Fruit fly (Drosophila melanogaster) whole organism, embryonic: ENCODE measurements around the gene CG13622.

Source experiments
- Atf-2 ChIP-seq: fragments of 200-800 bp; sonication (Bioruptor generic); optimal IDR thresholded peaks from 2 replicates; lab custom pipeline; 2016; ENCODE audit warnings: missing biosample characterization, missing genetic modification characterization
- CG10267 ChIP-seq: fragments of 200-800 bp; sonication (Bioruptor generic); optimal IDR thresholded peaks from 2 replicates; lab custom pipeline; 2018; ENCODE audit warnings: missing biosample characterization, mild to moderate bottlenecking, missing genetic modification characterization, moderate library complexity
- CG10959 ChIP-seq: fragments of 200-800 bp; sonication (Bioruptor generic); IDR thresholded peaks from 2 replicates; pipeline ENCODE4 v1.3.6; 2022; ENCODE audit warnings: missing biosample characterization, missing genetic modification characterization
- CG11560 ChIP-seq: fragments of 200-800 bp; sonication (Bioruptor generic); IDR thresholded peaks from 3 replicates; pipeline ENCODE4 v1.3.6; 2022; ENCODE audit warnings: missing biosample characterization, missing genetic modification characterization
- CG12104 ChIP-seq: fragments of 200-800 bp; sonication (Bioruptor generic); optimal IDR thresholded peaks from 3 replicates; lab custom pipeline; 2016; ENCODE audit warnings: missing biosample characterization, missing genetic modification characterization
- CG12155 ChIP-seq: fragments of 200-800 bp; sonication (Bioruptor generic); optimal IDR thresholded peaks from 3 replicates; lab custom pipeline; 2016; ENCODE audit warnings: missing biosample characterization, missing genetic modification characterization
- CG12236 ChIP-seq: fragments of 200-800 bp; sonication (Bioruptor generic); optimal IDR thresholded peaks from 2 replicates; lab custom pipeline; 2016; ENCODE audit warnings: missing biosample characterization, missing genetic modification characterization
- CG12391 ChIP-seq: fragments of 200-800 bp; sonication (Bioruptor generic); optimal IDR thresholded peaks from 3 replicates; lab custom pipeline; 2018; ENCODE audit warnings: missing biosample characterization, mild to moderate bottlenecking, missing genetic modification characterization, moderate library complexity
- CG13287 ChIP-seq: fragments of 200-800 bp; sonication (Bioruptor generic); IDR thresholded peaks from 2 replicates; pipeline ENCODE4 v1.3.6; 2022; ENCODE audit warnings: missing biosample characterization, missing genetic modification characterization; ENCODE audit not compliant: partially characterized antibody
- CG13296 ChIP-seq: fragments of 200-800 bp; sonication (Bioruptor generic); optimal IDR thresholded peaks from 3 replicates; lab custom pipeline; 2018; ENCODE audit warnings: missing biosample characterization, mild to moderate bottlenecking, missing genetic modification characterization
- CG1602 ChIP-seq: fragments of 200-800 bp; sonication (Bioruptor generic); optimal IDR thresholded peaks from 3 replicates; lab custom pipeline; 2016; ENCODE audit warnings: missing biosample characterization, missing genetic modification characterization
- CG17385 ChIP-seq: fragments of 200-800 bp; sonication (Bioruptor generic); optimal IDR thresholded peaks from 3 replicates; lab custom pipeline; 2018; ENCODE audit warnings: missing biosample characterization, mild to moderate bottlenecking, missing genetic modification characterization
- CG2889 ChIP-seq: fragments of 200-800 bp; sonication (Bioruptor generic); IDR thresholded peaks from 3 replicates; pipeline ENCODE4 v1.3.6; 2022; ENCODE audit warnings: missing biosample characterization, missing genetic modification characterization
- CG30431 ChIP-seq: fragments of 200-800 bp; sonication (Bioruptor generic); optimal IDR thresholded peaks from 2 replicates; lab custom pipeline; 2017; ENCODE audit warnings: missing biosample characterization, missing genetic modification characterization
- CG31441 ChIP-seq: fragments of 200-800 bp; sonication (Bioruptor generic); IDR thresholded peaks from 2 replicates; pipeline ENCODE4 v1.3.6; 2022; ENCODE audit warnings: missing biosample characterization, missing genetic modification characterization
- CG3163 ChIP-seq: fragments of 200-800 bp; sonication (Bioruptor generic); optimal IDR thresholded peaks from 3 replicates; lab custom pipeline; 2016; ENCODE audit warnings: missing biosample characterization, missing genetic modification characterization
- CG34376 ChIP-seq: fragments of 200-800 bp; sonication (Bioruptor generic); optimal IDR thresholded peaks from 2 replicates; lab custom pipeline; 2018; ENCODE audit warnings: missing biosample characterization, mild to moderate bottlenecking, missing genetic modification characterization
- CG3847 ChIP-seq: fragments of 200-800 bp; sonication (Bioruptor generic); IDR thresholded peaks from 2 replicates; pipeline ENCODE4 v1.3.6; 2022; ENCODE audit warnings: missing biosample characterization, missing genetic modification characterization
- CG4328 ChIP-seq: fragments of 200-800 bp; sonication (Bioruptor generic); optimal IDR thresholded peaks from 3 replicates; lab custom pipeline; 2017; ENCODE audit warnings: missing biosample characterization, missing genetic modification reagents, missing genetic modification characterization
- CG7963 ChIP-seq: fragments of 200-800 bp; sonication (Bioruptor generic); IDR thresholded peaks from 3 replicates; pipeline ENCODE4 v1.3.6; 2022; ENCODE audit warnings: missing biosample characterization, missing genetic modification characterization; ENCODE audit not compliant: partially characterized antibody
- CG8290 ChIP-seq, 3 experiments: fragments of 200-800 bp; sonication (Bioruptor generic); optimal IDR thresholded peaks; 2 replicates each; lab custom pipeline; 2016 to 2019; ENCODE audit warnings: missing biosample characterization in 3 of 3, missing genetic modification characterization in 3 of 3, mild to moderate bottlenecking in 2 of 3, moderate library complexity in 1 of 3
- CG9215 ChIP-seq: fragments of 200-800 bp; sonication (Bioruptor generic); IDR thresholded peaks from 2 replicates; pipeline ENCODE4 v1.3.6; 2022; ENCODE audit warnings: missing biosample characterization, missing genetic modification characterization
- CG9727 ChIP-seq: fragments of 200-800 bp; sonication (Bioruptor generic); optimal IDR thresholded peaks from 3 replicates; lab custom pipeline; 2017; ENCODE audit warnings: missing biosample characterization, mild to moderate bottlenecking, missing genetic modification characterization
- Deaf1 ChIP-seq: fragments of 200-800 bp; optimal IDR thresholded peaks from 3 replicates; lab custom pipeline; 2019; ENCODE audit warnings: missing biosample characterization, mild to moderate bottlenecking, missing genetic modification characterization, moderate library complexity
- Dref ChIP-seq: fragments of 200-800 bp; sonication (Bioruptor generic); IDR thresholded peaks from 2 replicates; pipeline ENCODE4 v1.3.6; 2022; ENCODE audit warnings: missing biosample characterization, missing genetic modification characterization
- Ets65A ChIP-seq: fragments of 200-800 bp; sonication (Bioruptor generic); peaks from one replicate; lab custom pipeline; 2016; ENCODE audit warnings: missing biosample characterization, missing genetic modification characterization
- HLHmδ ChIP-seq: fragments of 200-800 bp; sonication (Bioruptor generic); optimal IDR thresholded peaks from 2 replicates; lab custom pipeline; 2018; ENCODE audit warnings: missing biosample characterization, mild to moderate bottlenecking, missing genetic modification characterization, moderate library complexity
- Poxn ChIP-seq: fragments of 200-800 bp; sonication (Bioruptor generic); IDR thresholded peaks from 2 replicates; pipeline ENCODE4 v1.3.6; 2022; ENCODE audit warnings: missing biosample characterization, missing genetic modification characterization
- Sry-δ ChIP-seq: fragments of 200-800 bp; sonication (Bioruptor generic); optimal IDR thresholded peaks from 2 replicates; lab custom pipeline; 2016; ENCODE audit warnings: missing biosample characterization, missing genetic modification characterization
- Taf1 ChIP-seq: fragments of 200-800 bp; sonication (Bioruptor generic); IDR thresholded peaks from 2 replicates; pipeline ENCODE4 v1.3.6; 2022; ENCODE audit warnings: missing biosample characterization, missing genetic modification characterization
- Xrp1 ChIP-seq: fragments of 200-800 bp; sonication (Bioruptor generic); IDR thresholded peaks from 2 replicates; pipeline ENCODE4 v1.3.6; 2022; ENCODE audit warnings: missing biosample characterization, missing genetic modification characterization
- aop ChIP-seq: fragments of 200-800 bp; sonication (Bioruptor generic); IDR thresholded peaks from 2 replicates; pipeline ENCODE4 v1.3.6; 2022; ENCODE audit warnings: missing biosample characterization, missing genetic modification characterization
- ase ChIP-seq: fragments of 200-800 bp; sonication (Bioruptor generic); IDR thresholded peaks from 3 replicates; pipeline ENCODE4 v1.3.6; 2022; ENCODE audit warnings: missing biosample characterization, missing genetic modification characterization
- ato ChIP-seq: fragments of 200-800 bp; sonication (Bioruptor generic); IDR thresholded peaks from 2 replicates; pipeline ENCODE4 v1.3.6; 2022; ENCODE audit warnings: missing biosample characterization, missing genetic modification characterization; ENCODE audit not compliant: partially characterized antibody
- bsh ChIP-seq, 2 experiments: fragments of 200-800 bp; sonication (Bioruptor generic); optimal IDR thresholded peaks; 2 replicates each; lab custom pipeline; 2017 to 2018; ENCODE audit warnings: mild to moderate bottlenecking in 2 of 2, missing biosample characterization in 2 of 2, missing genetic modification characterization in 2 of 2, moderate library complexity in 1 of 2
- chif ChIP-seq, 2 experiments: fragments of 200-800 bp; sonication (Bioruptor generic); optimal IDR thresholded peaks; 3 replicates each; lab custom pipeline; 2016; ENCODE audit warnings: missing biosample characterization in 2 of 2, missing genetic modification characterization in 2 of 2
- chinmo ChIP-seq: fragments of 200-800 bp; sonication (Bioruptor generic); IDR thresholded peaks from 4 replicates; pipeline ENCODE4 v1.3.6; 2022; ENCODE audit warnings: missing biosample characterization, missing genetic modification characterization; ENCODE audit not compliant: partially characterized antibody
- croc ChIP-seq: fragments of 200-800 bp; sonication (Bioruptor generic); conservative IDR thresholded peaks from 3 replicates; pipeline ENCODE4 v1.3.6; 2022; ENCODE audit warnings: missing biosample characterization, missing genetic modification characterization
- crp ChIP-seq, 2 experiments: fragments of 200-800 bp; sonication (Bioruptor generic); optimal IDR thresholded peaks; 2 replicates in 1 of 2; 3 replicates in 1 of 2; lab custom pipeline; 2017; ENCODE audit warnings: missing biosample characterization in 2 of 2, missing genetic modification characterization in 2 of 2, mild to moderate bottlenecking in 1 of 2, moderate library complexity in 1 of 2
- exex ChIP-seq: fragments of 200-800 bp; sonication (Bioruptor generic); optimal IDR thresholded peaks from 4 replicates; lab custom pipeline; 2018; ENCODE audit warnings: missing biosample characterization, mild to moderate bottlenecking, missing genetic modification characterization, moderate library complexity
- gcm ChIP-seq: fragments of 200-800 bp; sonication (Bioruptor generic); optimal IDR thresholded peaks from 2 replicates; lab custom pipeline; 2019; ENCODE audit warnings: missing biosample characterization, mild to moderate bottlenecking, missing genetic modification characterization, moderate library complexity
- hbn ChIP-seq: fragments of 200-800 bp; sonication (Bioruptor generic); IDR thresholded peaks from 2 replicates; pipeline ENCODE4 v1.3.6; 2022; ENCODE audit warnings: missing biosample characterization, missing genetic modification characterization; ENCODE audit not compliant: partially characterized antibody
- hkb ChIP-seq, 2 experiments: fragments of 200-800 bp in 1 of 2; fragments of >200 bp in 1 of 2; sonication (Bioruptor generic) in 1 of 2; IDR thresholded peaks in 1 of 2; optimal IDR thresholded peaks in 1 of 2; 2 replicates each; pipeline versions ENCODE4 v1.3.6 to Lab custom; 2017 to 2022; ENCODE audit warnings: missing biosample characterization in 1 of 2, missing genetic modification characterization in 1 of 2
- insv ChIP-seq, 2 experiments: fragments of 200-800 bp; sonication (Bioruptor generic); optimal IDR thresholded peaks; 3 replicates each; lab custom pipeline; 2016 to 2018; ENCODE audit warnings: missing biosample characterization in 2 of 2, missing genetic modification characterization in 2 of 2
- nmo ChIP-seq: fragments of 200-800 bp; sonication (Bioruptor generic); optimal IDR thresholded peaks from 2 replicates; lab custom pipeline; 2018; ENCODE audit warnings: missing biosample characterization, mild to moderate bottlenecking, missing genetic modification characterization, moderate library complexity
- nom ChIP-seq: fragments of 200-800 bp; sonication (Bioruptor generic); optimal IDR thresholded peaks from 2 replicates; lab custom pipeline; 2017; ENCODE audit warnings: missing biosample characterization, missing genetic modification characterization, mild to moderate bottlenecking, moderate library complexity, missing genetic modification reagents
- scrt ChIP-seq: fragments of 200-800 bp; sonication (Bioruptor generic); optimal IDR thresholded peaks from 2 replicates; lab custom pipeline; 2018; ENCODE audit warnings: missing biosample characterization, mild to moderate bottlenecking, missing genetic modification characterization, moderate library complexity
- tap ChIP-seq: fragments of 200-800 bp; optimal IDR thresholded peaks from 3 replicates; lab custom pipeline; 2019; ENCODE audit warnings: missing biosample characterization, mild to moderate bottlenecking, missing genetic modification characterization, moderate library complexity
- wek ChIP-seq: fragments of 200-800 bp; sonication (Bioruptor generic); optimal IDR thresholded peaks from 3 replicates; lab custom pipeline; 2018; ENCODE audit warnings: missing biosample characterization, mild to moderate bottlenecking, missing genetic modification characterization, moderate library complexity
- zf30C ChIP-seq: fragments of 200-800 bp; sonication (Bioruptor generic); optimal IDR thresholded peaks from 3 replicates; lab custom pipeline; 2018; ENCODE audit warnings: missing biosample characterization, mild to moderate bottlenecking, missing genetic modification characterization

CG13622 gene

DNA sequence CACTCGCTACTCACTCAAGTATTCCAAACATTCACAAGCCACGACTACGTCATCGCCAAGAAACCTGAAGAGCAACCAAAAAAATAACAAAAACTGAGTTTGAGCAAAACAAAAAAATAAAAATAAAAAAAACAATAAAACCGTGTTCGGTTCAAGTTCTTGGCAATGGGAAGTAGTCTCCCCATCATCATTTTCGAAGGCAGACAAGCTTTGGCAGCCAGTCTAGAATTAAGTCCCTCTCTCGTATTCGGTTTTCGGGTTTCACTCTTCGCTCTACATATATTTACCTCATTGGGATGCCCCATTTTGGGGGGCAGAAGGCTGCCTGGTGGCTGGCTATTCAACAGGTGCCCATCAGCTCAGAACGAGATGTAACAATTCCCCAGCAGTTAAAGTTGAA, 26.4 kb upstream of the CG13622 start:
- TF ChIP-seq gcm (GFP tag; lab: Kevin White, UChicago) (no peak), crp (GFP tag; optimal IDR thresholded peaks at IDR 0.05; lab: Kevin White, UChicago) (no peak), CG3163 (GFP tag; lab: Kevin White, UChicago) (no peak), ase (GFP tag; lab: Robert Waterston, UW) (no peak), CG1602 (GFP tag; lab: Kevin White, UChicago) (no peak), aop (no peak), CG7963 (0 out of 3 replicates have a peak, but pooled peaks have one; percentile 27), CG9215 (no peak), CG12391 (tag; lab: Kevin White, UChicago) (no peak), CG10959 (no peak), zf30C (GFP tag; lab: Kevin White, UChicago) (no peak), chinmo (GFP tag; lab: Robert Waterston, UW) (peak; percentile 71; the same call in 1 of the 4 replicates), Ets65A (GFP tag; lab: Kevin White, UChicago) (no peak), HLHmδ (GFP tag; lab: Kevin White, UChicago) (no peak), CG34376 (GFP tag; lab: Kevin White, UChicago) (no peak), Dref (GFP tag; lab: Robert Waterston, UW) (no peak), CG31441 (no peak), CG2889 (GFP tag; lab: Robert Waterston, UW) (no peak), CG13296 (GFP tag; lab: Kevin White, UChicago) (no peak), exex (tag; lab: Kevin White, UChicago) (no peak), CG13287 (GFP tag; lab: Robert Waterston, UW) (no peak; the same call in 1 of the 2 replicates), tap (tag; lab: Kevin White, UChicago) (no peak), ato (no peak), CG8290 (GFP tag; optimal IDR thresholded peaks at IDR 0.05; lab: Kevin White, UChicago) (no peak), CG8290 (tag; optimal IDR thresholded peaks at IDR 0.05; lab: Kevin White, UChicago) (peak in 1 of 2 experiments; percentile 3), croc (GFP tag; lab: Robert Waterston, UW) (no peak), CG12104 (GFP tag; lab: Kevin White, UChicago) (no peak), Xrp1 (GFP tag; lab: Robert Waterston, UW) (no peak), chif (GFP tag; optimal IDR thresholded peaks at IDR 0.05; lab: Kevin White, UChicago) (no peak), insv (GFP tag; optimal IDR thresholded peaks at IDR 0.05; lab: Kevin White, UChicago) (no peak), CG10267 (tag; lab: Kevin White, UChicago) (no peak), Taf1 (GFP tag; lab: Robert Waterston, UW) (no peak), scrt (peak; percentile 95), nmo (GFP tag; lab: Kevin White, UChicago) (no peak), CG12236 (GFP tag; lab: Kevin White, UChicago) (no peak), Atf-2 (GFP tag; lab: Kevin White, UChicago) (no peak), CG11560 (no peak), CG30431 (no peak), CG3847 (no peak), CG17385 (GFP tag; lab: Kevin White, UChicago) (no peak), bsh (GFP tag; optimal IDR thresholded peaks at IDR 0.05; lab: Kevin White, UChicago) (peak in 1 of 2 experiments; percentile 25), hkb (optimal IDR thresholded peaks at IDR 0.05; lab: Kevin White, UChicago) (no peak), hkb (GFP tag; IDR thresholded peaks at IDR 0.05; lab: Robert Waterston, UW) (no peak), wek (GFP tag; lab: Kevin White, UChicago) (no peak), hbn (GFP tag; lab: Robert Waterston, UW) (no peak), Sry-δ (no peak), CG12155 (no peak), Deaf1 (tag; lab: Kevin White, UChicago) (peak; percentile 31), CG9727 (GFP tag; lab: Kevin White, UChicago) (no peak), CG4328 (GFP tag; lab: Kevin White, UChicago) (no peak), nom (GFP tag; lab: Kevin White, UChicago) (peak; percentile 99), Poxn (no peak)
